Worm (Caenorhabditis elegans): ENCODE results near the gene T10C6.7.

T10C6.7 gene

DNA sequence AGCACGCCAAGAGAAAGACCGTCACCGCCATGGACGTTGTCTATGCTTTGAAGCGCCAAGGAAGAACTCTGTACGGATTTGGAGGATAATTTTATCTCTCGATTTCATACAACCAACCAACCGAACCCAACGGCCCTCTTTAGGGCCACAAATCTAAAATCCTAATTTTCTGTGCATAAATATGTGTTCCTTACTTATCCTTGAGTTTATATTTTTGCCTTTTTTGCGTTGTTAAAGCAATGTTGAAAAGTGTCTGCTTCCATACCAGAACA is 11.2 kb upstream of the T10C6.7 start:
- TF ChIP-seq nhr-11 (tag; optimal IDR thresholded peaks at IDR 0.05) (no peak), pag-3 (tag; optimal IDR thresholded peaks at IDR 0.05; ENCODE audit: borderline replicate concordance) (no peak), lin-11 (tag; optimal IDR thresholded peaks at IDR 0.05) (no peak), eyg-1 (tag; optimal IDR thresholded peaks at IDR 0.05) (no peak), C08G9.2 (tag; optimal IDR thresholded peaks at IDR 0.05) (no peak), sdc-2 (tag; optimal IDR thresholded peaks at IDR 0.05) (no peak)

DNA sequence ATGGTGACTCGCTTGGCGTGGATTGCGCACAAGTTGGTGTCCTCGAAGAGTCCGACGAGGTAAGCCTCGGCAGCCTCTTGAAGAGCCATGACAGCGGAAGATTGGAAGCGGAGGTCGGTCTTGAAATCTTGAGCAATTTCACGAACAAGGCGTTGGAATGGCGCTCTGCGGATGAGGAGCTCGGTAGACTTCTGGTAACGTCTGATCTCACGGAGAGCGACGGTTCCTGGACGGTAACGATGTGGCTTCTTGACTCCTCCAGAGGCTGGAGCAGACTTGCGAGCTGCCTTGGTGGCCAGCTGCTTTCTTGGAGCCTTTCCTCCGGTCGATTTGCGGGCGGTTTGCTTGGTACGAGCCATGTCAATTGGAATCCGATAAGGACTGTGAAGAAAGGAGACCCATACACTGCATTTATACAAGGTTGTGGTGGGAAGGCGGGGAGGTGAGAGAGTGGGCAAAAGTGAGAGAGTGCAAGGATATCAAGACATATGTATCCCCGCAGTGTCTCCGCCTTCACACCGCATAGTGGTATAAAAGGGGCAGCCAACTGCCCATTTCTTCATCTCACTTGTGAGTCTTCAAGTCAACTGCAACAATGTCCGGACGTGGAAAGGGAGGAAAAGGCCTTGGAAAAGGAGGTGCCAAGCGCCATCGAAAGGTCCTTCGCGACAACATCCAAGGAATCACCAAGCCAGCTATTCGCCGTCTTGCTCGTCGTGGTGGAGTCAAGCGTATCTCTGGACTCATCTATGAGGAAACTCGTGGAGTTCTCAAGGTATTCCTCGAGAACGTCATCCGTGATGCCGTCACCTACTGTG is 10.6 kb upstream of the T10C6.7 start, which contains the start of the genes his-2 and his-1:
Gene his-2, minus strand, starts transcription at position 359 of the 818 bp plus-strand sequence.
Gene his-1, plus strand, starts transcription at position 596 of the 818 bp plus-strand sequence.
- TF ChIP-seq ref-2 (tag; optimal IDR thresholded peaks at IDR 0.05): peak; percentile 22
- peak; percentile 73 for TF ChIP-seq ama-1 (optimal IDR thresholded peaks at IDR 0.05)

DNA sequence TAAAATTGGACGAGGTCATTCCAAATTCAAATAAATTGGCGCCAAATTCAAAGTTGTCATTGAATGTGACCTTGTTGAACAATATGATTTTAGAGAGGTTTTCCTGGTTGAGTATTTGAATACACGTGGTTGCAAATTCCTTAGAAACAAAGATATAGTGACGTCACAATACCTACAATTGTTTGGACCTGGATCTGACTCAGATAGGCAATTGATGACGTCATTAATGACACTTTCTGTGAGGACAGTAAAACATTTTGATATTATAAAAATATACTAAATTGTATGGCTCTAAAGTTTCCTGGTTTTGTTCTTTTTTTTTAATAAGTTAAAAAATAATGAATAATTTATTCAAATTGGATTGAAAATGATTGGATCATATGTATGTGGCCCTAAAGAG is 9.9 kb upstream of the T10C6.7 start:
- TF ChIP-seq ceh-22 (tag; optimal IDR thresholded peaks at IDR 0.05): no peak
- TF ChIP-seq elt-2 (tag; optimal IDR thresholded peaks at IDR 0.05): no peak
- no peak for TF ChIP-seq sox-2 (GFP tag; IDR thresholded peaks at IDR 0.05)
- TF ChIP-seq fkh-6 (tag; optimal IDR thresholded peaks at IDR 0.05): no peak
- no peak for TF ChIP-seq C38D4.7 (GFP tag; optimal IDR thresholded peaks at IDR 0.05)
- no peak for TF ChIP-seq zip-5 (tag; optimal IDR thresholded peaks at IDR 0.05)
- no peak for TF ChIP-seq sox-4 (tag; optimal IDR thresholded peaks at IDR 0.05)
- TF ChIP-seq pha-2 (tag; optimal IDR thresholded peaks at IDR 0.05): no peak
- TF ChIP-seq fkh-10 (GFP tag; optimal IDR thresholded peaks at IDR 0.05): no peak
- TF ChIP-seq pat-9 (tag; optimal IDR thresholded peaks at IDR 0.05): no peak

DNA sequence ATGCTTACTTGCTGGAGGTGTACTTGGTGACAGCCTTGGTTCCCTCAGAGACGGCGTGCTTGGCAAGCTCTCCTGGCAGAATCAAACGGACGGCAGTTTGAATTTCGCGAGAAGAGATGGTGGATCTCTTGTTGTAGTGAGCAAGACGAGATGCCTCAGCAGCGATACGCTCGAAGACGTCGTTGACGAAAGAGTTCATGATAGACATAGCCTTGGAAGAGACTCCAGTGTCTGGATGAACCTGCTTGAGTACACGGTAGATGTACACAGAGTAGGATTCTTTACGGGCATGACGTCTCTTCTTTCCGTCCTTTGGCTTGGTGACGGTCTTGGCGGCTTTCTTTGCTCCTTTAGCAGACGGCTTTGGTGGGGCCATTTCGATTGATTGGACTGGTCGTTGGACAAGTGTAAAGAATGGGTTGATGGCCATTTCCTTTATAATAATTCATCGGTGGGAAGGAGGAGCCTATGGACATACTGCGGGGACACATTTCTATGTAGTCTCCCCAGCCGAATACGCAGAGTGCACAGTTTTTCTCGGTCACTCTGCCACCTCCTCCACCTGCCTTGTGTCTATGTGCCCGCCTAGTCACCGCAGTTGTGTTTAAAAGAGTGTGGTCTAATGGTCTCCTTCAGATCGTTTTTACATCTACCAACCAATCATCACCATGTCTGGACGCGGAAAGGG is 8.8 kb upstream of the T10C6.7 start, which contains the start of the genes his-4 and his-3:
Gene his-4, minus strand, starts transcription at position 376 of the 688 bp plus-strand sequence.
Gene his-3, plus strand, starts transcription at position 669 of the 688 bp plus-strand sequence.
- TF ChIP-seq tbx-2 (tag; optimal IDR thresholded peaks at IDR 0.05) (peak; percentile 60), ceh-31 (tag; optimal IDR thresholded peaks at IDR 0.05) (peak; percentile 63), dve-1 (tag; optimal IDR thresholded peaks at IDR 0.05) (peak; percentile 37), ceh-34 (tag; optimal IDR thresholded peaks at IDR 0.05) (peak; percentile 38), ref-2 (tag; optimal IDR thresholded peaks at IDR 0.05) (peak; percentile 66), nfya-1 (tag; optimal IDR thresholded peaks at IDR 0.05) (peak; percentile 36), tbx-7 (tag; optimal IDR thresholded peaks at IDR 0.05) (peak; percentile 11), elt-2 (tag; optimal IDR thresholded peaks at IDR 0.05) (peak; percentile 24), ztf-16 (tag; optimal IDR thresholded peaks at IDR 0.05) (peak; percentile 17)

DNA sequence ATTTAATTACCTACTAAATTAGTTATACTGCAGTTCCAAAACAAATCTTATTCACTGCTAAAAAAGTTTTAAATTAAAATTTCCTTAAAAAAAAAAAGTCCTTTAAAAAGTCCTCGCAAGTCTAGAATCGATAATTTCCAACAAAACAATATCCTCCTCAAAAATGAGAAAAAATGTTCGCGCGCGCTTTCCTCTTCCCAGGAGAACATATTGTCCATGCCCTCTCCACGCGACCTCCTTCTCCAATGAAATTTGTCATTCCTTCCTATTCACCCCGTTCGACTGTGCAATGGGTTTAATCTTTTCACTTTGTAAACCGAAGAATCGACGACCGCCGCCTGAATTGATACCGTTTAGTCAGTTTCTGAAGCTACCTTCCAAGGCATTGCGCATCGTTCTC is 4.7 kb upstream of the T10C6.7 start, which contains the start of gene T10C6.10:
Gene T10C6.10, plus strand, starts transcription at position 248 of the 400 bp plus-strand sequence.
- TF ChIP-seq hlh-15 (tag; optimal IDR thresholded peaks at IDR 0.05) (no peak), eyg-1 (tag; optimal IDR thresholded peaks at IDR 0.05) (no peak)

DNA sequence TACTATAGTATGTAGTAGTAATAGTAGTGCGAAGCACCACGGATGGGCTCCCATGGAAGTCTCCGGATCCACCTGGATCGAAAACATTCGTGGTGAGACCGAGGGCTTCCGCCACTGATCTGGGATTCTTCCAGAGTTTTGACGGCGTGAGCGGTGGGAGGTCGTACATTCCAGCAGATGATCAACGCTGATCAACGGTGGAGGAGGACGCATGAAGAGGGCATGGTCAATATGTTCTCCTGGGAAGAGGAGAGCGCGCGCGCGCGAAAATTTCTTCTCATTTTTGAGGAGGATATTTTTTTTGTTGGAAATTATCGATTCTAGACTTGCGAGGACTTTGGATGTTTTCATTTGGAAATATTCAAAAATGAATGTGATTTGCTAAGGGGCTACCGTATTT is 2.0 kb upstream of the T10C6.7 start:
- TF ChIP-seq ceh-19 (GFP tag; optimal IDR thresholded peaks at IDR 0.05) (no peak), fax-1 (tag; optimal IDR thresholded peaks at IDR 0.05) (no peak), tbx-7 (tag; optimal IDR thresholded peaks at IDR 0.05) (no peak), ref-2 (tag; optimal IDR thresholded peaks at IDR 0.05) (no peak), che-1 (tag; optimal IDR thresholded peaks at IDR 0.05) (no peak), ceh-9 (tag; optimal IDR thresholded peaks at IDR 0.05) (no peak), T23F11.4 (GFP tag; optimal IDR thresholded peaks at IDR 0.05) (no peak), mec-3 (tag; optimal IDR thresholded peaks at IDR 0.05; ENCODE audit: borderline replicate concordance) (no peak), tbx-2 (tag; optimal IDR thresholded peaks at IDR 0.05) (no peak), ceh-14 (tag; optimal IDR thresholded peaks at IDR 0.05) (no peak), ceh-6 (GFP tag; optimal IDR thresholded peaks at IDR 0.05) (no peak), rnt-1 (tag; optimal IDR thresholded peaks at IDR 0.05) (no peak), sox-4 (tag; optimal IDR thresholded peaks at IDR 0.05) (no peak), Y22D7AL.16 (tag; optimal IDR thresholded peaks at IDR 0.05) (no peak)

All from whole organism, late embryonic.